Fruit fly (Drosophila melanogaster) whole organism, embryonic: Measurements from ENCODE around the gene alpha-Man-Ic.
A peak's percentile ranks its signal among the peaks of the same experiment; 100 is the strongest.

Experiments
- Abd-B ChIP-seq: fragments of 200-800 bp; sonication (Bioruptor generic); optimal IDR thresholded peaks from 2 replicates; lab custom pipeline; 2018; ENCODE audit warnings: missing biosample characterization, mild to moderate bottlenecking, missing genetic modification characterization, moderate library complexity
- CG10431 ChIP-seq: fragments of 200-800 bp; sonication (Bioruptor generic); optimal IDR thresholded peaks from 3 replicates; lab custom pipeline; 2018; ENCODE audit warnings: missing biosample characterization, mild to moderate bottlenecking, missing genetic modification characterization
- CG10979 ChIP-seq: fragments of 200-800 bp; sonication (Bioruptor generic); optimal IDR thresholded peaks from 2 replicates; lab custom pipeline; 2018; ENCODE audit warnings: missing biosample characterization, mild to moderate bottlenecking, missing genetic modification characterization, moderate library complexity
- CG11398 ChIP-seq: fragments of 200-800 bp; sonication (Bioruptor generic); optimal IDR thresholded peaks from 2 replicates; lab custom pipeline; 2016; ENCODE audit warnings: missing biosample characterization, missing genetic modification characterization
- CG12104 ChIP-seq: fragments of 200-800 bp; sonication (Bioruptor generic); optimal IDR thresholded peaks from 3 replicates; lab custom pipeline; 2016; ENCODE audit warnings: missing biosample characterization, missing genetic modification characterization
- CG1603 ChIP-seq: fragments of 200-800 bp; sonication (Bioruptor generic); optimal IDR thresholded peaks from 2 replicates; lab custom pipeline; 2019; ENCODE audit warnings: missing biosample characterization, mild to moderate bottlenecking, missing genetic modification characterization, moderate library complexity
- CG17802 ChIP-seq: fragments of 200-800 bp; sonication (Bioruptor generic); optimal IDR thresholded peaks from 2 replicates; lab custom pipeline; 2018; ENCODE audit warnings: missing biosample characterization, mild to moderate bottlenecking, missing genetic modification characterization, moderate library complexity
- CG18599 ChIP-seq: fragments of 200-800 bp; sonication (Bioruptor generic); optimal IDR thresholded peaks from 3 replicates; lab custom pipeline; 2017; ENCODE audit warnings: missing biosample characterization, missing genetic modification characterization, mild to moderate bottlenecking, moderate library complexity, missing genetic modification reagents
- CG2875 ChIP-seq: fragments of 200-800 bp; sonication (Bioruptor generic); optimal IDR thresholded peaks from 2 replicates; lab custom pipeline; 2017; ENCODE audit warnings: missing biosample characterization, mild to moderate bottlenecking, missing genetic modification characterization, missing genetic modification reagents
- CG31224 ChIP-seq: fragments of 200-800 bp; sonication (Bioruptor generic); IDR thresholded peaks from 2 replicates; pipeline ENCODE4 v1.3.6; 2022; ENCODE audit warnings: missing biosample characterization, missing genetic modification characterization
- CG31441 ChIP-seq: fragments of 200-800 bp; sonication (Bioruptor generic); IDR thresholded peaks from 2 replicates; pipeline ENCODE4 v1.3.6; 2022; ENCODE audit warnings: missing biosample characterization, missing genetic modification characterization
- CG32772 ChIP-seq: fragments of 200-800 bp; sonication (Bioruptor generic); IDR thresholded peaks from 2 replicates; pipeline ENCODE4 v1.3.6; 2022; ENCODE audit warnings: missing biosample characterization, missing genetic modification characterization
- CG34224 ChIP-seq: fragments of 200-800 bp; sonication (Bioruptor generic); IDR thresholded peaks from 3 replicates; pipeline ENCODE4 v1.3.6; 2022; ENCODE audit warnings: missing biosample characterization, missing genetic modification characterization; ENCODE audit not compliant: partially characterized antibody
- CG43689 ChIP-seq: fragments of 200-800 bp; sonication (Bioruptor generic); IDR thresholded peaks from 2 replicates; pipeline ENCODE4 v1.3.6; 2022; ENCODE audit warnings: missing biosample characterization, missing genetic modification characterization
- CG4854 ChIP-seq: fragments of 200-800 bp; sonication (Bioruptor generic); optimal IDR thresholded peaks from 2 replicates; lab custom pipeline; 2016; ENCODE audit warnings: missing biosample characterization, missing genetic modification characterization, inconsistent platforms
- CG6254 ChIP-seq: fragments of 200-800 bp; sonication (Bioruptor generic); optimal IDR thresholded peaks from 3 replicates; lab custom pipeline; 2017; ENCODE audit warnings: mild to moderate bottlenecking, missing biosample characterization, missing genetic modification reagents, missing genetic modification characterization
- CG6791 ChIP-seq: fragments of 200-800 bp; sonication (Bioruptor generic); IDR thresholded peaks from 3 replicates; pipeline ENCODE4 v1.3.6; 2022; ENCODE audit warnings: missing biosample characterization, missing genetic modification characterization; ENCODE audit not compliant: partially characterized antibody
- CG6854 ChIP-seq: fragments of 200-800 bp; sonication (Bioruptor generic); optimal IDR thresholded peaks from 3 replicates; lab custom pipeline; 2017; ENCODE audit warnings: missing biosample characterization, mild to moderate bottlenecking, missing genetic modification characterization
- CG7357 ChIP-seq: fragments of 200-800 bp; sonication (Bioruptor generic); IDR thresholded peaks from 3 replicates; pipeline ENCODE4 v1.3.6; 2022; ENCODE audit warnings: missing biosample characterization, missing genetic modification characterization
- CG7556 ChIP-seq: fragments of 200-800 bp; sonication (Bioruptor generic); optimal IDR thresholded peaks from 2 replicates; lab custom pipeline; 2017; ENCODE audit warnings: missing biosample characterization, mild to moderate bottlenecking, missing genetic modification characterization
- CG7745 ChIP-seq: fragments of 200-800 bp; sonication (Bioruptor generic); optimal IDR thresholded peaks from 2 replicates; lab custom pipeline; 2018; ENCODE audit warnings: missing biosample characterization, mild to moderate bottlenecking, missing genetic modification characterization, moderate library complexity
- CG9797 ChIP-seq: fragments of 200-800 bp; sonication (Bioruptor generic); optimal IDR thresholded peaks from 3 replicates; lab custom pipeline; 2018; ENCODE audit warnings: missing biosample characterization, mild to moderate bottlenecking, missing genetic modification characterization
- CkIIα-i1 ChIP-seq: fragments of 200-800 bp; sonication (Bioruptor generic); IDR thresholded peaks from 2 replicates; pipeline ENCODE4 v1.3.6; 2022; ENCODE audit warnings: missing biosample characterization, missing genetic modification characterization
- Dbx ChIP-seq: fragments of 200-800 bp; sonication (Bioruptor generic); IDR thresholded peaks from 3 replicates; pipeline ENCODE4 v1.3.6; 2022; ENCODE audit warnings: missing biosample characterization, missing genetic modification characterization
- Doc2 ChIP-seq: fragments of 200-800 bp; sonication (Bioruptor generic); IDR thresholded peaks from 2 replicates; pipeline ENCODE4 v1.3.6; 2022; ENCODE audit warnings: missing biosample characterization, missing genetic modification characterization
- H15 ChIP-seq: fragments of 200-800 bp; sonication (Bioruptor generic); IDR thresholded peaks from 3 replicates; pipeline ENCODE4 v1.3.6; 2022; ENCODE audit warnings: missing biosample characterization, missing genetic modification characterization
- Hr39 ChIP-seq: fragments of >200 bp; optimal IDR thresholded peaks from 2 replicates; lab custom pipeline; 2017
- Meics ChIP-seq: fragments of 200-800 bp; sonication (Bioruptor generic); optimal IDR thresholded peaks from 2 replicates; lab custom pipeline; 2017; ENCODE audit warnings: missing biosample characterization, mild to moderate bottlenecking, missing genetic modification characterization
- NC2α ChIP-seq: fragments of 200-800 bp; sonication (Bioruptor generic); optimal IDR thresholded peaks from 2 replicates; lab custom pipeline; 2016; ENCODE audit warnings: missing biosample characterization, missing genetic modification characterization
- Six4 ChIP-seq: fragments of 200-800 bp; sonication (Bioruptor generic); optimal IDR thresholded peaks from 2 replicates; lab custom pipeline; 2016; ENCODE audit warnings: missing biosample characterization, missing genetic modification characterization
- Sry-δ ChIP-seq: fragments of 200-800 bp; sonication (Bioruptor generic); optimal IDR thresholded peaks from 2 replicates; lab custom pipeline; 2016; ENCODE audit warnings: missing biosample characterization, missing genetic modification characterization
- Xbp1 ChIP-seq: fragments of 200-800 bp; sonication (Bioruptor generic); optimal IDR thresholded peaks from 3 replicates; lab custom pipeline; 2016; ENCODE audit warnings: missing biosample characterization, mild to moderate bottlenecking, missing genetic modification characterization
- caup ChIP-seq: fragments of 200-800 bp; sonication (Bioruptor generic); optimal IDR thresholded peaks from 3 replicates; lab custom pipeline; 2017; ENCODE audit warnings: missing biosample characterization, mild to moderate bottlenecking, missing genetic modification characterization, moderate library complexity; ENCODE audit not compliant: severe bottlenecking
- chinmo ChIP-seq: fragments of 200-800 bp; sonication (Bioruptor generic); IDR thresholded peaks from 4 replicates; pipeline ENCODE4 v1.3.6; 2022; ENCODE audit warnings: missing biosample characterization, missing genetic modification characterization; ENCODE audit not compliant: partially characterized antibody
- da ChIP-seq: fragments of 200-800 bp; sonication (Bioruptor generic); optimal IDR thresholded peaks from 2 replicates; lab custom pipeline; 2016; ENCODE audit warnings: missing biosample characterization, missing genetic modification characterization
- dimm ChIP-seq: fragments of 200-800 bp; sonication (Bioruptor generic); IDR thresholded peaks from 2 replicates; pipeline ENCODE4 v1.3.6; 2022; ENCODE audit warnings: missing biosample characterization, missing genetic modification characterization
- fu2 ChIP-seq: fragments of 200-800 bp; sonication (Bioruptor generic); optimal IDR thresholded peaks from 2 replicates; lab custom pipeline; 2016; ENCODE audit warnings: missing biosample characterization, missing genetic modification characterization
- gce ChIP-seq: fragments of 200-800 bp; sonication (Bioruptor generic); IDR thresholded peaks from 3 replicates; pipeline ENCODE4 v1.3.6; 2022; ENCODE audit warnings: missing biosample characterization, missing genetic modification characterization
- jigr1 ChIP-seq: fragments of 200-800 bp; sonication (Bioruptor generic); IDR thresholded peaks from 3 replicates; pipeline ENCODE4 v1.3.6; 2022; ENCODE audit warnings: missing biosample characterization, missing genetic modification characterization
- kni ChIP-seq: fragments of 200-800 bp; sonication (Bioruptor generic); optimal IDR thresholded peaks from 3 replicates; lab custom pipeline; 2017; ENCODE audit warnings: mild to moderate bottlenecking, missing biosample characterization, missing genetic modification reagents, missing genetic modification characterization
- lola ChIP-seq, 3 experiments: fragments of >200 bp in 2 of 3; fragments of 200-800 bp in 1 of 3; sonication (Bioruptor generic) in 1 of 3; optimal IDR thresholded peaks; 2 replicates each; lab custom pipeline; 2017 to 2019; ENCODE audit warnings: missing biosample characterization in 3 of 3, missing genetic modification characterization in 3 of 3, mild to moderate bottlenecking in 1 of 3, moderate library complexity in 1 of 3
- otp ChIP-seq: fragments of 200-800 bp; sonication (Bioruptor generic); IDR thresholded peaks from 3 replicates; pipeline ENCODE4, ENCODE4 v1.3.6; 2022; ENCODE audit warnings: missing biosample characterization, missing genetic modification characterization
- pan ChIP-seq, 4 experiments: fragments of >200 bp in 3 of 4; fragments of 200-800 bp in 1 of 4; sonication (Bioruptor generic) in 1 of 4; optimal IDR thresholded peaks in 3 of 4; IDR thresholded peaks in 1 of 4; 2 replicates each; pipeline versions ENCODE4 v1.3.6 to Lab custom; 2017 to 2022; ENCODE audit warnings: missing biosample characterization in 2 of 4, missing genetic modification characterization in 2 of 4, mixed read lengths in 1 of 4
- sens ChIP-seq: fragments of 200-800 bp; sonication (Bioruptor generic); peaks from one replicate; lab custom pipeline; 2016; ENCODE audit warnings: missing biosample characterization, missing genetic modification characterization
- seq ChIP-seq: fragments of 200-800 bp; sonication (Bioruptor generic); IDR thresholded peaks from 2 replicates; pipeline ENCODE4 v1.3.6; 2022; ENCODE audit warnings: missing biosample characterization, missing genetic modification characterization
- so ChIP-seq: fragments of 200-800 bp; sonication (Bioruptor generic); IDR thresholded peaks from 3 replicates; pipeline ENCODE4 v1.3.6; 2022; ENCODE audit warnings: missing biosample characterization, missing genetic modification characterization
- sqz ChIP-seq: fragments of 200-800 bp; sonication (Bioruptor generic); optimal IDR thresholded peaks from 3 replicates; lab custom pipeline; 2018; ENCODE audit warnings: missing biosample characterization, mild to moderate bottlenecking, missing genetic modification characterization
- unpg ChIP-seq: fragments of 200-800 bp; sonication (Bioruptor generic); optimal IDR thresholded peaks from 3 replicates; lab custom pipeline; 2018; ENCODE audit warnings: missing biosample characterization, mild to moderate bottlenecking, missing genetic modification characterization, moderate library complexity
- vnd ChIP-seq: fragments of 200-800 bp; sonication (Bioruptor generic); IDR thresholded peaks from 3 replicates; pipeline ENCODE4 v1.3.6; 2022; ENCODE audit warnings: missing biosample characterization, missing genetic modification characterization; ENCODE audit not compliant: partially characterized antibody
- zfh2 ChIP-seq: fragments of 200-800 bp; sonication (Bioruptor generic); optimal IDR thresholded peaks from 2 replicates; lab custom pipeline; 2016; ENCODE audit warnings: missing biosample characterization, missing genetic modification characterization

Gene alpha-Man-Ic

DNA sequence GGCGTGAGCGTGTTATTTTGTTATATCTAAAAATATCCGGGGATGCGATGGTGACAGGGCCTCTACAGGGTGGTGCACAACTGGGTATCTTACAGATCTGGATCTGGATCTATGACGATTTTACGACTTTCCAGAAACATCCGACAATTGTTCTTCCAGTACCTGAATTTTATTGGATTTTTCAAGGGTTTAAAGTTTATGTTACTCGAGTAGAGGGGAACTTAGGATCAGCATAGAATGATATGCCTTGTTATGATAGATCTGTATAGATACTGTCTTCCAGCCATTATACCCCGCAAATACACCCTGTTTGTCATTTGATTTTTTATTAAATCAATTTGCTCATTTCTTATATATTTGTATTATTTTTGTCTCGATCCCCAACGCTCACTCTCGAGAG lies 35.8 kb downstream of the alpha-Man-Ic start (continued):
- TF ChIP-seq sens (GFP tag; lab: Kevin White, UChicago) (peak; percentile 84), sqz (no peak), Xbp1 (GFP tag; lab: Kevin White, UChicago) (peak; percentile 29), vnd (GFP tag; lab: Robert Waterston, UW) (no peak), CG2875 (GFP tag; lab: Kevin White, UChicago) (no peak), fu2 (no peak), caup (GFP tag; lab: Kevin White, UChicago) (peak; percentile 28), zfh2 (GFP tag; lab: Kevin White, UChicago) (peak; percentile 44), so (GFP tag; lab: Robert Waterston, UW) (peak; percentile 72), H15 (GFP tag; lab: Robert Waterston, UW) (peak; percentile 5; the same call in 1 of the 3 replicates), CG12104 (peak; percentile 42), lola (GFP tag; optimal IDR thresholded peaks at IDR 0.05; lab: Kevin White, UChicago) (no peak), dimm (GFP tag; lab: Robert Waterston, UW) (no peak), Dbx (GFP tag; lab: Robert Waterston, UW) (peak; percentile 71), CG32772 (GFP tag; lab: Robert Waterston, UW) (no peak), CG7745 (tag; lab: Kevin White, UChicago) (no peak), Meics (GFP tag; lab: Kevin White, UChicago) (peak; percentile 72), Doc2 (GFP tag; lab: Robert Waterston, UW) (no peak), CG7556 (GFP tag; lab: Kevin White, UChicago) (peak; percentile 50), CG6854 (GFP tag; lab: Kevin White, UChicago) (no peak), CG17802 (tag; lab: Kevin White, UChicago) (no peak), CG6254 (GFP tag; lab: Kevin White, UChicago) (peak; percentile 48), CG6791 (GFP tag; lab: Robert Waterston, UW) (no peak), CG1603 (tag; lab: Kevin White, UChicago) (peak; percentile 52), kni (GFP tag; lab: Kevin White, UChicago) (no peak), chinmo (GFP tag; lab: Robert Waterston, UW) (no peak), otp (no peak), Six4 (GFP tag; lab: Kevin White, UChicago) (peak; percentile 31), da (GFP tag; lab: Kevin White, UChicago) (no peak), Hr39 (lab: Kevin White, UChicago) (no peak), CG10979 (tag; lab: Kevin White, UChicago) (peak; percentile 18), CG11398 (GFP tag; lab: Kevin White, UChicago) (no peak), CG18599 (GFP tag; lab: Kevin White, UChicago) (peak; percentile 62), NC2α (GFP tag; lab: Kevin White, UChicago) (no peak), CkIIα-i1 (GFP tag; lab: Robert Waterston, UW) (no peak), CG31224 (GFP tag; lab: Robert Waterston, UW) (peak; percentile 59; the same call in 1 of the 2 replicates), Abd-B (GFP tag; lab: Kevin White, UChicago) (peak; percentile 48), CG34224 (no peak), pan (optimal IDR thresholded peaks at IDR 0.05; lab: Kevin White, UChicago) (no peak), pan (GFP tag; optimal IDR thresholded peaks at IDR 0.05 in 1 of 2, IDR thresholded peaks at IDR 0.05 in 1 of 2) (peak in 1 of 2 experiments; percentile 57), CG43689 (peak; percentile 25; the same call in 1 of the 2 replicates), Sry-δ (GFP tag; lab: Kevin White, UChicago) (no peak), seq (GFP tag; lab: Robert Waterston, UW) (peak; percentile 57; the same call in 1 of the 2 replicates), CG9797 (no peak), CG7357 (GFP tag; lab: Robert Waterston, UW) (peak; percentile 65; the same call in 2 of the 3 replicates), CG31441 (GFP tag; lab: Robert Waterston, UW) (peak; percentile 76), jigr1 (GFP tag; lab: Robert Waterston, UW) (no peak), CG4854 (peak; percentile 19), CG10431 (GFP tag; lab: Kevin White, UChicago) (no peak), gce (GFP tag; lab: Robert Waterston, UW) (0 out of 3 replicates have a peak, but pooled peaks have one; percentile 26), unpg (GFP tag; lab: Kevin White, UChicago) (peak; percentile 69)
